Fruit fly (Drosophila melanogaster) whole organism, embryonic: Measurements from ENCODE around the gene CG42812.

Experiments used
- B-H2 ChIP-seq: fragments of 200-800 bp; sonication (Bioruptor generic); optimal IDR thresholded peaks from 2 replicates; lab custom pipeline; 2018; ENCODE audit warnings: missing biosample characterization, mild to moderate bottlenecking, missing genetic modification characterization
- CG10543 ChIP-seq: fragments of 200-800 bp; sonication (Bioruptor generic); optimal IDR thresholded peaks from 3 replicates; lab custom pipeline; 2017; ENCODE audit warnings: missing biosample characterization, mild to moderate bottlenecking, missing genetic modification characterization, moderate library complexity
- CG10959 ChIP-seq: fragments of 200-800 bp; sonication (Bioruptor generic); IDR thresholded peaks from 2 replicates; pipeline ENCODE4 v1.3.6; 2022; ENCODE audit warnings: missing biosample characterization, missing genetic modification characterization
- CG10979 ChIP-seq: fragments of 200-800 bp; sonication (Bioruptor generic); optimal IDR thresholded peaks from 2 replicates; lab custom pipeline; 2018; ENCODE audit warnings: missing biosample characterization, mild to moderate bottlenecking, missing genetic modification characterization, moderate library complexity
- CG13287 ChIP-seq: fragments of 200-800 bp; sonication (Bioruptor generic); IDR thresholded peaks from 2 replicates; pipeline ENCODE4 v1.3.6; 2022; ENCODE audit warnings: missing biosample characterization, missing genetic modification characterization; ENCODE audit not compliant: partially characterized antibody
- CG13424 ChIP-seq: fragments of 200-800 bp; sonication (Bioruptor generic); optimal IDR thresholded peaks from 2 replicates; lab custom pipeline; 2019; ENCODE audit warnings: missing biosample characterization, mild to moderate bottlenecking, missing genetic modification characterization, moderate library complexity
- CG16813 ChIP-seq: fragments of 200-800 bp; sonication (Bioruptor generic); IDR thresholded peaks from 3 replicates; pipeline ENCODE4 v1.3.6; 2022; ENCODE audit warnings: missing biosample characterization, missing genetic modification characterization; ENCODE audit not compliant: partially characterized antibody
- CG17186 ChIP-seq: fragments of 200-800 bp; sonication (Bioruptor generic); optimal IDR thresholded peaks from 3 replicates; lab custom pipeline; 2017; ENCODE audit warnings: missing biosample characterization, missing genetic modification reagents, missing genetic modification characterization
- CG17912 ChIP-seq: fragments of 200-800 bp; sonication (Bioruptor generic); optimal IDR thresholded peaks from 2 replicates; lab custom pipeline; 2018; ENCODE audit warnings: missing biosample characterization, mild to moderate bottlenecking, missing genetic modification characterization
- CG1832 ChIP-seq: fragments of 200-800 bp; sonication (Bioruptor generic); optimal IDR thresholded peaks from 2 replicates; lab custom pipeline; 2017; ENCODE audit warnings: missing biosample characterization, mild to moderate bottlenecking, missing genetic modification characterization, inconsistent platforms
- CG2678 ChIP-seq: fragments of 200-800 bp; sonication (Bioruptor generic); optimal IDR thresholded peaks from 3 replicates; lab custom pipeline; 2019; ENCODE audit warnings: missing biosample characterization, mild to moderate bottlenecking, missing genetic modification characterization, moderate library complexity
- CG2712 ChIP-seq: fragments of 200-800 bp; optimal IDR thresholded peaks from 3 replicates; lab custom pipeline; 2019; ENCODE audit warnings: missing biosample characterization, mild to moderate bottlenecking, missing genetic modification characterization, moderate library complexity
- CG34376 ChIP-seq: fragments of 200-800 bp; sonication (Bioruptor generic); optimal IDR thresholded peaks from 2 replicates; lab custom pipeline; 2018; ENCODE audit warnings: missing biosample characterization, mild to moderate bottlenecking, missing genetic modification characterization
- CG8478 ChIP-seq: fragments of >200 bp; optimal IDR thresholded peaks from 2 replicates; lab custom pipeline; 2018
- CG8924 ChIP-seq: fragments of 200-800 bp; optimal IDR thresholded peaks from 3 replicates; lab custom pipeline; 2019; ENCODE audit warnings: missing biosample characterization, mild to moderate bottlenecking, missing genetic modification characterization, moderate library complexity
- Dip3 ChIP-seq: fragments of 200-800 bp; sonication (Bioruptor generic); optimal IDR thresholded peaks from 3 replicates; lab custom pipeline; 2016; ENCODE audit warnings: missing biosample characterization, missing genetic modification characterization
- Dll ChIP-seq: fragments of 200-800 bp; sonication (Bioruptor generic); IDR thresholded peaks from 4 replicates; pipeline ENCODE4 v1.3.6; 2022; ENCODE audit warnings: missing biosample characterization, missing genetic modification characterization; ENCODE audit not compliant: partially characterized antibody
- E2f2 ChIP-seq: fragments of 200-800 bp; sonication (Bioruptor generic); IDR thresholded peaks from 2 replicates; pipeline ENCODE4 v1.3.6; 2022; ENCODE audit warnings: missing biosample characterization, missing genetic modification characterization
- Eip74EF ChIP-seq, 2 experiments: fragments of 200-800 bp in 1 of 2; fragments of >200 bp in 1 of 2; sonication (Bioruptor generic) in 1 of 2; optimal IDR thresholded peaks; 2 replicates each; lab custom pipeline; 2017 to 2019; ENCODE audit warnings: missing biosample characterization in 2 of 2, missing genetic modification characterization in 2 of 2, mild to moderate bottlenecking in 1 of 2, moderate library complexity in 1 of 2
- Hr51 ChIP-seq, 2 experiments: fragments of 200-800 bp; sonication (Bioruptor generic); optimal IDR thresholded peaks; 2 replicates in 1 of 2; 3 replicates in 1 of 2; lab custom pipeline; 2016 to 2018; ENCODE audit warnings: missing biosample characterization in 2 of 2, missing genetic modification characterization in 2 of 2, mild to moderate bottlenecking in 1 of 2, moderate library complexity in 1 of 2
- Lpt ChIP-seq: fragments of >200 bp; optimal IDR thresholded peaks from 2 replicates; lab custom pipeline; 2018; ENCODE audit warnings: missing biosample characterization, missing genetic modification characterization
- MESR4 ChIP-seq: fragments of 200-800 bp; sonication (Bioruptor generic); optimal IDR thresholded peaks from 2 replicates; lab custom pipeline; 2018; ENCODE audit warnings: missing biosample characterization, mild to moderate bottlenecking, missing genetic modification characterization, moderate library complexity
- Mad ChIP-seq: fragments of 200-800 bp; sonication (Bioruptor generic); optimal IDR thresholded peaks from 2 replicates; lab custom pipeline; 2016; ENCODE audit warnings: missing biosample characterization, missing genetic modification characterization
- Med ChIP-seq: fragments of 200-800 bp; sonication (Bioruptor generic); peaks from one replicate; lab custom pipeline; 2016; ENCODE audit warnings: missing biosample characterization, missing genetic modification characterization, mild to moderate bottlenecking, inconsistent platforms, moderate library complexity
- Nf-YC ChIP-seq: fragments of 200-800 bp; optimal IDR thresholded peaks from 3 replicates; lab custom pipeline; 2019; ENCODE audit warnings: missing biosample characterization, mild to moderate bottlenecking, missing genetic modification characterization, moderate library complexity
- Scr ChIP-seq: fragments of 200-800 bp; sonication (Bioruptor generic); IDR thresholded peaks from 2 replicates; pipeline ENCODE4 v1.3.6; 2022; ENCODE audit warnings: missing biosample characterization, missing genetic modification characterization; ENCODE audit not compliant: partially characterized antibody
- Sry-β ChIP-seq: fragments of 200-800 bp; sonication (Bioruptor generic); optimal IDR thresholded peaks from 2 replicates; lab custom pipeline; 2018; ENCODE audit warnings: missing biosample characterization, mild to moderate bottlenecking, missing genetic modification characterization, moderate library complexity
- Sry-δ ChIP-seq: fragments of 200-800 bp; sonication (Bioruptor generic); optimal IDR thresholded peaks from 2 replicates; lab custom pipeline; 2016; ENCODE audit warnings: missing biosample characterization, missing genetic modification characterization
- Vsx1 ChIP-seq: fragments of 200-800 bp; sonication (Bioruptor generic); optimal IDR thresholded peaks from 2 replicates; lab custom pipeline; 2017; ENCODE audit warnings: missing biosample characterization, mild to moderate bottlenecking, missing genetic modification characterization, missing genetic modification reagents
- Xrp1 ChIP-seq: fragments of 200-800 bp; sonication (Bioruptor generic); IDR thresholded peaks from 2 replicates; pipeline ENCODE4 v1.3.6; 2022; ENCODE audit warnings: missing biosample characterization, missing genetic modification characterization
- amos ChIP-seq: fragments of 200-800 bp; sonication (Bioruptor generic); IDR thresholded peaks from 2 replicates; pipeline ENCODE4 v1.3.6; 2022; ENCODE audit warnings: missing biosample characterization, missing genetic modification characterization; ENCODE audit not compliant: partially characterized antibody
- cg ChIP-seq: fragments of 200-800 bp; sonication (Bioruptor generic); optimal IDR thresholded peaks from 3 replicates; lab custom pipeline; 2019; ENCODE audit warnings: missing biosample characterization, mild to moderate bottlenecking, missing genetic modification characterization, moderate library complexity
- cwo ChIP-seq: fragments of 200-800 bp; sonication (Bioruptor generic); optimal IDR thresholded peaks from 3 replicates; lab custom pipeline; 2017; ENCODE audit warnings: missing biosample characterization, missing genetic modification characterization, mild to moderate bottlenecking, moderate library complexity, missing genetic modification reagents
- ftz-f1 ChIP-seq: fragments of 200-800 bp; sonication (Bioruptor generic); optimal IDR thresholded peaks from 2 replicates; lab custom pipeline; 2016; ENCODE audit warnings: missing biosample characterization, missing genetic modification characterization
- gem ChIP-seq: fragments of 200-800 bp; sonication (Bioruptor generic); optimal IDR thresholded peaks from 2 replicates; lab custom pipeline; 2019; ENCODE audit warnings: missing biosample characterization, mild to moderate bottlenecking, missing genetic modification characterization, moderate library complexity
- gfzf ChIP-seq: fragments of 200-800 bp; sonication (Bioruptor generic); optimal IDR thresholded peaks from 2 replicates; lab custom pipeline; 2016; ENCODE audit warnings: missing biosample characterization, mild to moderate bottlenecking, missing genetic modification characterization, moderate library complexity
- grau ChIP-seq: fragments of 200-800 bp; optimal IDR thresholded peaks from 3 replicates; lab custom pipeline; 2019; ENCODE audit warnings: missing biosample characterization, mild to moderate bottlenecking, missing genetic modification characterization, moderate library complexity
- hbn ChIP-seq: fragments of 200-800 bp; sonication (Bioruptor generic); IDR thresholded peaks from 2 replicates; pipeline ENCODE4 v1.3.6; 2022; ENCODE audit warnings: missing biosample characterization, missing genetic modification characterization; ENCODE audit not compliant: partially characterized antibody
- inv ChIP-seq: fragments of 200-800 bp; sonication (Bioruptor generic); IDR thresholded peaks from 2 replicates; pipeline ENCODE4 v1.3.6; 2022; ENCODE audit warnings: missing biosample characterization, missing genetic modification characterization; ENCODE audit not compliant: partially characterized antibody
- jing ChIP-seq: fragments of 200-800 bp; sonication (Bioruptor generic); optimal IDR thresholded peaks from 2 replicates; lab custom pipeline; 2018; ENCODE audit warnings: missing biosample characterization, mild to moderate bottlenecking, missing genetic modification characterization
- ken ChIP-seq: fragments of 200-800 bp; sonication (Bioruptor generic); IDR thresholded peaks from 3 replicates; pipeline ENCODE4 v1.3.6; 2022; ENCODE audit warnings: missing biosample characterization, missing genetic modification characterization
- knrl ChIP-seq: fragments of 200-800 bp; sonication (Bioruptor generic); IDR thresholded peaks from 3 replicates; pipeline ENCODE4 v1.3.6; 2022; ENCODE audit warnings: missing biosample characterization, missing genetic modification characterization; ENCODE audit not compliant: partially characterized antibody
- nom ChIP-seq: fragments of 200-800 bp; sonication (Bioruptor generic); optimal IDR thresholded peaks from 2 replicates; lab custom pipeline; 2017; ENCODE audit warnings: missing biosample characterization, missing genetic modification characterization, mild to moderate bottlenecking, moderate library complexity, missing genetic modification reagents
- onecut ChIP-seq: fragments of 200-800 bp; sonication (Bioruptor generic); IDR thresholded peaks from 2 replicates; pipeline ENCODE4 v1.3.6; 2022; ENCODE audit warnings: missing biosample characterization, missing genetic modification characterization
- scrt ChIP-seq: fragments of 200-800 bp; sonication (Bioruptor generic); optimal IDR thresholded peaks from 2 replicates; lab custom pipeline; 2018; ENCODE audit warnings: missing biosample characterization, mild to moderate bottlenecking, missing genetic modification characterization, moderate library complexity
- sens ChIP-seq: fragments of 200-800 bp; sonication (Bioruptor generic); peaks from one replicate; lab custom pipeline; 2016; ENCODE audit warnings: missing biosample characterization, missing genetic modification characterization
- tgo ChIP-seq: fragments of 200-800 bp; sonication (Bioruptor generic); IDR thresholded peaks from 3 replicates; pipeline ENCODE4 v1.3.6; 2022; ENCODE audit warnings: missing biosample characterization, missing genetic modification characterization
- trem ChIP-seq: fragments of 200-800 bp; optimal IDR thresholded peaks from 3 replicates; lab custom pipeline; 2019; ENCODE audit warnings: missing biosample characterization, mild to moderate bottlenecking, missing genetic modification characterization, moderate library complexity
- zen2 ChIP-seq: fragments of 200-800 bp; sonication (Bioruptor generic); IDR thresholded peaks from 3 replicates; pipeline ENCODE4 v1.3.6; 2022; ENCODE audit warnings: missing biosample characterization, missing genetic modification characterization; ENCODE audit not compliant: partially characterized antibody

The CG42812 gene

dm6 chr3R:24320342-24320711 is 47.6 kb downstream of the CG42812 start (continued):
- no peak for TF ChIP-seq CG13424 (tag; lab: Kevin White, UChicago)
- no peak for TF ChIP-seq Nf-YC
- TF ChIP-seq scrt (GFP tag; lab: Kevin White, UChicago): no peak
- TF ChIP-seq Sry-δ (GFP tag; lab: Kevin White, UChicago): peak; percentile 71
- peak; percentile 57 for TF ChIP-seq CG16813
- no peak for TF ChIP-seq gem
- peak; percentile 10 for TF ChIP-seq CG34376 (GFP tag; lab: Kevin White, UChicago)
- TF ChIP-seq amos (GFP tag; lab: Robert Waterston, UW): peak; percentile 74
- no peak for TF ChIP-seq B-H2
- no peak for TF ChIP-seq Dip3 (GFP tag; lab: Kevin White, UChicago)
- no peak for TF ChIP-seq Lpt (GFP tag; lab: Kevin White, UChicago)
- TF ChIP-seq hbn (GFP tag; lab: Robert Waterston, UW): peak; percentile 50; the same call in 1 of the 2 replicates
- TF ChIP-seq Hr51 (GFP tag; optimal IDR thresholded peaks at IDR 0.05; lab: Kevin White, UChicago): no peak
- TF ChIP-seq Scr: peak; percentile 68
- peak; percentile 43 for TF ChIP-seq MESR4 (GFP tag; lab: Kevin White, UChicago)
- peak; percentile 79 for TF ChIP-seq CG13287 (GFP tag; lab: Robert Waterston, UW)
- no peak for TF ChIP-seq Sry-β (GFP tag; lab: Kevin White, UChicago)
- TF ChIP-seq CG10979: peak; percentile 41
- TF ChIP-seq knrl: peak; percentile 63
- peak; percentile 25 for TF ChIP-seq CG17912 (GFP tag; lab: Kevin White, UChicago)
- no peak for TF ChIP-seq CG2678
- no peak for TF ChIP-seq CG2712 (tag; lab: Kevin White, UChicago)
- peak; percentile 14 for TF ChIP-seq trem (tag; lab: Kevin White, UChicago)
- peak; percentile 57; the same call in 2 of the 3 replicates for TF ChIP-seq zen2 (GFP tag; lab: Robert Waterston, UW)
- TF ChIP-seq CG8478 (lab: Kevin White, UChicago): peak; percentile 88
- no peak for TF ChIP-seq Mad (GFP tag; lab: Kevin White, UChicago)
- no peak for TF ChIP-seq nom (GFP tag; lab: Kevin White, UChicago)
- TF ChIP-seq CG1832 (GFP tag; lab: Kevin White, UChicago): peak; percentile 66
- TF ChIP-seq Xrp1 (GFP tag; lab: Robert Waterston, UW): 0 out of 2 replicates have a peak, but pooled peaks have one; percentile 23
- peak; percentile 95 for TF ChIP-seq Vsx1
- TF ChIP-seq cwo (GFP tag; lab: Kevin White, UChicago): no peak
- TF ChIP-seq E2f2: peak; percentile 88
- no peak for TF ChIP-seq Eip74EF (GFP tag; optimal IDR thresholded peaks at IDR 0.05; lab: Kevin White, UChicago)
- TF ChIP-seq grau (tag; lab: Kevin White, UChicago): no peak
- peak; percentile 45; the same call in 1 of the 2 replicates for TF ChIP-seq onecut (GFP tag; lab: Robert Waterston, UW)
- TF ChIP-seq cg (GFP tag; lab: Kevin White, UChicago): peak; percentile 97
- peak; percentile 88 for TF ChIP-seq CG8924 (tag; lab: Kevin White, UChicago)
- TF ChIP-seq Med (GFP tag; lab: Kevin White, UChicago): peak; percentile 76
- TF ChIP-seq ken (GFP tag; lab: Robert Waterston, UW): no peak
- no peak for TF ChIP-seq CG10959 (GFP tag; lab: Robert Waterston, UW)
- TF ChIP-seq inv (GFP tag; lab: Robert Waterston, UW): peak; percentile 52; the same call in 1 of the 2 replicates
- peak; percentile 96 for TF ChIP-seq ftz-f1 (GFP tag; lab: Kevin White, UChicago)
- TF ChIP-seq CG10543 (GFP tag; lab: Kevin White, UChicago): no peak
- peak; percentile 90 for TF ChIP-seq sens (GFP tag; lab: Kevin White, UChicago)
- TF ChIP-seq gfzf (GFP tag; lab: Kevin White, UChicago): peak; percentile 13
- TF ChIP-seq Dll (GFP tag; lab: Robert Waterston, UW): peak; percentile 66; the same call in 3 of the 4 replicates
- peak; percentile 41 for TF ChIP-seq CG17186 (GFP tag; lab: Kevin White, UChicago)
- no peak for TF ChIP-seq tgo (GFP tag; lab: Robert Waterston, UW)
- no peak for TF ChIP-seq jing (GFP tag; lab: Kevin White, UChicago)
